Worm (Caenorhabditis elegans) whole organism, L3 larva: ENCODE data around the gene Y54G11A.3.

Experiments used
- ceh-28 ChIP-seq: fragments of 150-350 bp; optimal IDR thresholded peaks from 2 replicates; lab custom pipeline; 2014; ENCODE audit warnings: missing biosample characterization, missing genetic modification reagents, missing genetic modification characterization
- egl-27 ChIP-seq: sonication (generic microtip); optimal IDR thresholded peaks from 4 replicates; lab custom pipeline; 2017; ENCODE audit warnings: missing biosample characterization, missing genetic modification reagents, missing genetic modification characterization
- elt-3 ChIP-seq, 3 experiments: fragments of 150-350 bp in 1 of 3; sonication (generic microtip) in 2 of 3; optimal IDR thresholded peaks; 2 replicates in 2 of 3; 4 replicates in 1 of 3; lab custom pipeline; 2014 to 2017; ENCODE audit warnings: missing biosample characterization in 3 of 3, missing genetic modification characterization in 3 of 3
- lin-15B ChIP-seq: fragments of 150-350 bp; optimal IDR thresholded peaks from 2 replicates; lab custom pipeline; 2014; ENCODE audit warnings: missing biosample characterization, missing genetic modification characterization
- nhr-77 ChIP-seq: fragments of 150-350 bp; optimal IDR thresholded peaks from 2 replicates; lab custom pipeline; 2014; ENCODE audit warnings: missing biosample characterization, missing genetic modification characterization
- snpc-4 ChIP-seq: fragments of 150-350 bp; optimal IDR thresholded peaks from 2 replicates; lab custom pipeline; 2014; ENCODE audit warnings: missing biosample characterization, missing genetic modification characterization
- unc-39 ChIP-seq: sonication (generic microtip); optimal IDR thresholded peaks from 4 replicates; lab custom pipeline; 2017; ENCODE audit warnings: missing biosample characterization, missing genetic modification characterization

DNA sequence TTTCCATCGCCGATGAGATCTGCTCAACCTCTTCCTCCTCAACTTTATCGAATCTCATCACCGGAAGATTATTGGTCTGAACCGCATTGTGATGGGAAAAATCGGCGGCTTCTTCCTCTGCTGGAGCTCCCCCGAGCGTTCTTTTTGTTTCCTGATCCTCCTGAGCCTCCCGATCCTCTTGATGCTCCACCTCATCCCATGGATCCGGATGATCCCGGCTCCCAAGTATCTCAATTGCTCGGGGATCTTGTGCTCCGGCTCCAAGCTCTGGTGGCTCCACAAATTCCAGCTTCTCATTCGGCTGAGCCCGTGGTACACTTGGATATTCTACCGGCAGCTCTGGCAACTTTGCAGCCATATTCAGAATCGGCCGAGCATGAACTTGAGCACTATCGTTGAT, 18.5 kb upstream of the Y54G11A.3 start:
- TF ChIP-seq unc-39 (no peak), ceh-28 (tag; lab: Kevin White, UChicago) (no peak), lin-15B (no peak), elt-3 (tag; optimal IDR thresholded peaks at IDR 0.05; lab: Kevin White, UChicago) (no peak), nhr-77 (tag; lab: Kevin White, UChicago) (no peak), egl-27 (tag; lab: Kevin White, UChicago) (no peak), snpc-4 (tag; lab: Kevin White, UChicago) (no peak)
